Worm (Caenorhabditis elegans): ENCODE data around the gene H43I07.4.

DNA sequence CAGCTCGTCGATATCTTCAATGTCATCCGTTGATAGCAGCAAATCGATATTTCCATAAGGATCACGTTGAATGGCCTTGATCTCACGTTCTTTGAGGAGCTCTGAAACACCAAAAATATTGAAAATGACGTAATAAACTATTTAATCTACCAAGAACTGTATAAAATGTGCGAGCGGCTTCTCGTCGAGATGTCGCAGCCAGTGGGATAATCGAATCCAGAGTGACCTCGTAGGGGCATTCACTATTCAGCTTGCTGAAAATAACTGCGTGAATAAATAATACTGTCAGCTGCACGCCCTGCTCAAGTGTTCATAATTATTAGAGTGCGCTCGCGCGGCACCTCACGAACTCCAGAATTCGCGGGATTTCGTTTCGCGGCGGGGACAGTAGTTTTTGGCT, 45.8 kb upstream of the H43I07.4 start, which contains the start of gene Y45G5AM.7:
- TF ChIP-seq snpc-4 (tag; optimal IDR thresholded peaks at IDR 0.05) (no peak), nhr-25 (tag; optimal IDR thresholded peaks at IDR 0.05; ENCODE audit: borderline replicate concordance, insufficient read depth) (no peak), pqm-1 (tag; optimal IDR thresholded peaks at IDR 0.05) (no peak)
